Worm (Caenorhabditis elegans) whole organism, late embryonic: ENCODE measurements around the gene Y11D7A.3.
"Not testable (repeated sequence)": the region's sequence is repeated elsewhere in the genome, so short reads cannot be mapped to it uniquely, and the experiment has no call there.

ENCODE experiments used
- C08G9.2 ChIP-seq: sonication (generic microtip); optimal IDR thresholded peaks from 2 replicates; lab custom pipeline; 2016; ENCODE audit warnings: mild to moderate bottlenecking, missing genetic modification characterization, moderate library complexity, missing compliant biosample characterization
- F13H6.1 ChIP-seq: sonication (generic microtip); optimal IDR thresholded peaks from 2 replicates; lab custom pipeline; 2016; ENCODE audit warnings: missing genetic modification characterization, missing compliant biosample characterization
- K09A11.1 ChIP-seq: sonication (generic microtip); optimal IDR thresholded peaks from 2 replicates; lab custom pipeline; 2017; ENCODE audit warnings: antibody characterized with exemption, mild to moderate bottlenecking, missing genetic modification characterization, missing compliant biosample characterization; ENCODE audit not compliant: insufficient read depth
- T23F11.4 ChIP-seq: fragments of 200-800 bp; sonication (Bioruptor generic); optimal IDR thresholded peaks from 2 replicates; lab custom pipeline; 2018; ENCODE audit warnings: mild to moderate bottlenecking, missing genetic modification characterization, missing compliant biosample characterization
- ahr-1 ChIP-seq: sonication (generic microtip); optimal IDR thresholded peaks from 2 replicates; lab custom pipeline; 2016; ENCODE audit warnings: missing genetic modification characterization, missing compliant biosample characterization
- ama-1 ChIP-seq: fragments of 150-350 bp; optimal IDR thresholded peaks from 2 replicates; lab custom pipeline; 2014
- ceh-14 ChIP-seq: sonication (generic microtip); optimal IDR thresholded peaks from 2 replicates; lab custom pipeline; 2016; ENCODE audit warnings: missing genotype, missing genetic modification characterization, missing compliant biosample characterization
- ceh-18 ChIP-seq: sonication (generic microtip); optimal IDR thresholded peaks from 2 replicates; lab custom pipeline; 2016; ENCODE audit warnings: missing genetic modification characterization, missing compliant biosample characterization
- ceh-19 ChIP-seq: fragments of 200-800 bp; sonication (Bioruptor generic); optimal IDR thresholded peaks from 2 replicates; lab custom pipeline; 2018; ENCODE audit warnings: mild to moderate bottlenecking, missing genetic modification characterization, missing compliant biosample characterization
- ceh-2 ChIP-seq: sonication (generic microtip); optimal IDR thresholded peaks from 2 replicates; lab custom pipeline; 2016; ENCODE audit warnings: missing genotype, missing genetic modification characterization, missing compliant biosample characterization
- ceh-24 ChIP-seq: sonication (generic microtip); optimal IDR thresholded peaks from 2 replicates; lab custom pipeline; 2016; ENCODE audit warnings: mild to moderate bottlenecking, missing genetic modification characterization, missing compliant biosample characterization
- ceh-30 ChIP-seq: fragments of 150-350 bp; optimal IDR thresholded peaks from 2 replicates; lab custom pipeline; 2014; ENCODE audit warnings: missing biosample characterization, missing genetic modification characterization
- ceh-31 ChIP-seq: sonication (generic microtip); optimal IDR thresholded peaks from 2 replicates; lab custom pipeline; 2016; ENCODE audit warnings: missing genetic modification characterization, missing compliant biosample characterization
- ceh-34 ChIP-seq: sonication (generic microtip); optimal IDR thresholded peaks from 2 replicates; lab custom pipeline; 2016; ENCODE audit warnings: mild to moderate bottlenecking, missing genetic modification characterization, missing compliant biosample characterization
- ceh-45 ChIP-seq: fragments of 200-800 bp; sonication (Bioruptor generic); IDR thresholded peaks from 2 replicates; pipeline ENCODE4 v1.3.6; 2022; ENCODE audit warnings: missing genetic modification reagents, missing genetic modification characterization, missing compliant biosample characterization
- ceh-48 ChIP-seq: sonication (generic microtip); optimal IDR thresholded peaks from 2 replicates; lab custom pipeline; 2016; ENCODE audit warnings: missing genetic modification characterization, inconsistent platforms, missing compliant biosample characterization
- ceh-6 ChIP-seq: fragments of 200-800 bp; sonication (Bioruptor generic); optimal IDR thresholded peaks from 2 replicates; lab custom pipeline; 2018; ENCODE audit warnings: mild to moderate bottlenecking, missing genetic modification characterization, missing compliant biosample characterization
- dmd-4 ChIP-seq: sonication (generic microtip); optimal IDR thresholded peaks from 2 replicates; lab custom pipeline; 2016; ENCODE audit warnings: borderline replicate concordance, missing genetic modification characterization, missing compliant biosample characterization
- elt-2 ChIP-seq: sonication (generic microtip); optimal IDR thresholded peaks from 2 replicates; lab custom pipeline; 2016; ENCODE audit warnings: missing genetic modification reagents, missing genetic modification characterization, missing compliant biosample characterization
- ets-4 ChIP-seq: sonication (generic microtip); optimal IDR thresholded peaks from 2 replicates; lab custom pipeline; 2016; ENCODE audit warnings: missing genetic modification characterization, missing compliant biosample characterization
- eyg-1 ChIP-seq: sonication (generic microtip); optimal IDR thresholded peaks from 2 replicates; lab custom pipeline; 2016; ENCODE audit warnings: missing genotype, missing genetic modification characterization, missing compliant biosample characterization
- fax-1 ChIP-seq: sonication (generic microtip); optimal IDR thresholded peaks from 2 replicates; lab custom pipeline; 2016; ENCODE audit warnings: missing genotype, missing genetic modification characterization, missing compliant biosample characterization
- fkh-10 ChIP-seq: fragments of 150-350 bp; optimal IDR thresholded peaks from 2 replicates; lab custom pipeline; 2014; ENCODE audit warnings: missing biosample characterization, missing genetic modification reagents, missing genetic modification characterization
- fkh-6 ChIP-seq: sonication (generic microtip); optimal IDR thresholded peaks from 2 replicates; lab custom pipeline; 2016; ENCODE audit warnings: missing genetic modification characterization, missing compliant biosample characterization
- hlh-13 ChIP-seq: fragments of 200-800 bp; sonication (Bioruptor generic); optimal IDR thresholded peaks from 2 replicates; lab custom pipeline; 2018; ENCODE audit warnings: mild to moderate bottlenecking, missing genetic modification characterization, missing compliant biosample characterization
- hlh-15 ChIP-seq: sonication (generic microtip); optimal IDR thresholded peaks from 2 replicates; lab custom pipeline; 2016; ENCODE audit warnings: missing genetic modification characterization, missing compliant biosample characterization
- hlh-30 ChIP-seq: sonication (generic microtip); optimal IDR thresholded peaks from 2 replicates; lab custom pipeline; 2017; ENCODE audit warnings: antibody characterized with exemption, missing genetic modification characterization, missing compliant biosample characterization; ENCODE audit not compliant: insufficient read depth
- hlh-6 ChIP-seq: sonication (generic microtip); optimal IDR thresholded peaks from 2 replicates; lab custom pipeline; 2016; ENCODE audit warnings: missing genotype, missing genetic modification characterization, missing compliant biosample characterization
- hlh-8 ChIP-seq: sonication (generic microtip); optimal IDR thresholded peaks from 2 replicates; lab custom pipeline; 2016; ENCODE audit warnings: missing genotype, missing genetic modification characterization, missing compliant biosample characterization
- lin-11 ChIP-seq: fragments of 200-800 bp; sonication (Bioruptor generic); optimal IDR thresholded peaks from 2 replicates; lab custom pipeline; 2018; ENCODE audit warnings: mild to moderate bottlenecking, missing genetic modification characterization, missing compliant biosample characterization
- madf-2 ChIP-seq: sonication (generic microtip); optimal IDR thresholded peaks from 2 replicates; lab custom pipeline; 2017; ENCODE audit warnings: missing genetic modification characterization, missing compliant biosample characterization
- mec-3 ChIP-seq: sonication (generic microtip); optimal IDR thresholded peaks from 2 replicates; lab custom pipeline; 2016; ENCODE audit warnings: borderline replicate concordance, missing genetic modification characterization, missing compliant biosample characterization
- nfya-1 ChIP-seq: sonication (generic microtip); optimal IDR thresholded peaks from 2 replicates; lab custom pipeline; 2017; ENCODE audit warnings: missing genetic modification characterization, mild to moderate bottlenecking, missing compliant biosample characterization, antibody characterized with exemption, moderate library complexity
- nhr-11 ChIP-seq: fragments of 150-350 bp; optimal IDR thresholded peaks from 2 replicates; lab custom pipeline; 2014; ENCODE audit warnings: missing biosample characterization, missing genetic modification characterization
- nhr-232 ChIP-seq: sonication (generic microtip); optimal IDR thresholded peaks from 2 replicates; lab custom pipeline; 2016; ENCODE audit warnings: missing genetic modification characterization, missing compliant biosample characterization
- odd-2 ChIP-seq: sonication (generic microtip); optimal IDR thresholded peaks from 2 replicates; lab custom pipeline; 2017; ENCODE audit warnings: antibody characterized with exemption, mild to moderate bottlenecking, missing genetic modification characterization, missing compliant biosample characterization
- pag-3 ChIP-seq: sonication (generic microtip); optimal IDR thresholded peaks from 2 replicates; lab custom pipeline; 2016; ENCODE audit warnings: missing compliant biosample characterization, missing genetic modification characterization, borderline replicate concordance
- pha-2 ChIP-seq: sonication (generic microtip); optimal IDR thresholded peaks from 2 replicates; lab custom pipeline; 2017; ENCODE audit warnings: mild to moderate bottlenecking, missing genetic modification characterization, missing compliant biosample characterization
- pha-4 ChIP-seq: fragments of 150-350 bp; optimal IDR thresholded peaks from 2 replicates; lab custom pipeline; 2018; ENCODE audit warnings: missing biosample characterization, missing genetic modification reagents, missing genetic modification characterization
- pros-1 ChIP-seq: fragments of 150-350 bp; optimal IDR thresholded peaks from 2 replicates; lab custom pipeline; 2014; ENCODE audit warnings: missing biosample characterization, missing genetic modification reagents, missing genetic modification characterization
- ref-2 ChIP-seq: sonication (generic microtip); optimal IDR thresholded peaks from 2 replicates; lab custom pipeline; 2016; ENCODE audit warnings: missing genetic modification characterization, missing compliant biosample characterization
- sdc-2 ChIP-seq: sonication (generic microtip); optimal IDR thresholded peaks from 2 replicates; lab custom pipeline; 2016; ENCODE audit warnings: missing genotype, missing genetic modification characterization, missing compliant biosample characterization
- syd-9 ChIP-seq: sonication (generic microtip); optimal IDR thresholded peaks from 2 replicates; lab custom pipeline; 2016; ENCODE audit warnings: mild to moderate bottlenecking, missing genetic modification characterization, moderate library complexity, missing compliant biosample characterization
- tbx-2 ChIP-seq: sonication (generic microtip); optimal IDR thresholded peaks from 2 replicates; lab custom pipeline; 2016; ENCODE audit warnings: missing genetic modification characterization, missing compliant biosample characterization
- ttx-3 ChIP-seq: sonication (generic microtip); optimal IDR thresholded peaks from 2 replicates; lab custom pipeline; 2016; ENCODE audit warnings: missing genetic modification reagents, missing genetic modification characterization, missing compliant biosample characterization
- unc-42 ChIP-seq: sonication (generic microtip); optimal IDR thresholded peaks from 2 replicates; lab custom pipeline; 2016; ENCODE audit warnings: missing genotype, missing genetic modification characterization, missing compliant biosample characterization
- ztf-16 ChIP-seq: sonication (generic microtip); optimal IDR thresholded peaks from 2 replicates; lab custom pipeline; 2017; ENCODE audit warnings: missing genetic modification characterization, missing compliant biosample characterization

The Y11D7A.3 gene

ce11 chrIV:9191183-9191582 is 41.7 kb upstream of the Y11D7A.3 start (continued):
- TF ChIP-seq eyg-1 (tag; lab: Kevin White, UChicago) (peak; percentile 92), nhr-11 (tag; lab: Kevin White, UChicago) (no peak), ceh-19 (GFP tag; lab: Kevin White, UChicago) (peak; percentile 93), hlh-8 (tag; lab: Kevin White, UChicago) (peak; percentile 83), ceh-30 (tag; lab: Kevin White, UChicago) (peak; percentile 75), ztf-16 (peak; percentile 94), ahr-1 (tag; lab: Kevin White, UChicago) (peak; percentile 72), ama-1 (no peak), elt-2 (tag; lab: Kevin White, UChicago) (peak; percentile 96), odd-2 (peak; percentile 55), C08G9.2 (tag; lab: Kevin White, UChicago) (peak; percentile 85), ceh-45 (GFP tag; lab: Robert Waterston, UW) (peak; percentile 88), nhr-232 (tag; lab: Kevin White, UChicago) (peak; percentile 90), ets-4 (peak; percentile 36), syd-9 (tag; lab: Kevin White, UChicago) (peak; percentile 96), ceh-6 (GFP tag; lab: Kevin White, UChicago) (peak; percentile 96), fkh-10 (no peak), hlh-13 (GFP tag; lab: Kevin White, UChicago) (peak; percentile 92), ceh-48 (tag; lab: Kevin White, UChicago) (peak; percentile 84), F13H6.1 (tag; lab: Kevin White, UChicago) (peak; percentile 85), ttx-3 (tag; lab: Kevin White, UChicago) (peak; percentile 94), ceh-24 (tag; lab: Kevin White, UChicago) (peak; percentile 65), mec-3 (tag; lab: Kevin White, UChicago) (peak; percentile 61), ref-2 (peak; percentile 88), T23F11.4 (GFP tag; lab: Kevin White, UChicago) (peak; percentile 94), hlh-30 (tag; lab: Kevin White, UChicago) (peak; percentile 53), ceh-34 (tag; lab: Kevin White, UChicago) (peak; percentile 94), madf-2 (tag; lab: Kevin White, UChicago) (peak; percentile 89), hlh-15 (peak; percentile 86)

DNA sequence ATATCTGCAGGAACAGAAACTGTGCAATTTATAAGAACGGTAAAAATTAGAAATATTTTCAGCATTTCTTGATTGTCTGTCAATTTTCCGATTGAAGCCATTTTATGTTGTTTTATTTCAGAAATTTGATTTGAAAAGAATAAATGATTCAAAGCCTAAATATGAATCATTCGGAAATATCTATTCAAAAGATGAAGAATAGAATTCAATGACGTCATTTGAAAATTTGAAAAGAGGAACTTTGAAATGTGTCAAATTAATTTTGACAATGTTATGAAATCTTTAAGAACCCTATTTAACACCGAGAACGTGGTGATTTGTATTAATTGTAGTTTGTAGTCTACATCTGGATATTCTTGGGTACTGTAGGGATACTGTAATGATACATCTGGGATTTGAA is 40.4 kb upstream of the Y11D7A.3 start, which contains the start of gene C46C2.5:
C46C2.5 (minus strand) TSS at position 101 of the 400 bp plus-strand sequence.
- no peak for TF ChIP-seq K09A11.1

DNA sequence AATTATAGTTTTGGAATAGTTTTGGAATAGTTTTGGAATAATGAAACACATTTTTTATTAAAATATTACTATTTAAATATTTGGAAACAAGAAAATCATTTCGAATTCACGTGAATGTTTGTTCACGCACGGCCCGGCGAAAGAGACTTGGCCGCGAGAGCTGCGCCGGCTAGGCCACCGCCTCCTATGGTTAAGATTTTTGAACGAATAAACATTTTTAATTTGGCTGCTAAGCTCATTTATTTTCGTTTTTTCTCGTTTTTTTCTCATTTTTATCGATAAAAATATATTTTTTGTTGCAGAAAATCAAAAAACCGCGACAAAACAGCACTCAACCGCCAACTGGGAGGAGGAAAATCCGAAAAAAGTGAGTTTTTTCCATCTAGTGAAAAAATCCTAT is 38.4 kb upstream of the Y11D7A.3 start, which contains the start of gene C46C2.7:
C46C2.7 (plus strand) TSS at position 301 of the 400 bp plus-strand sequence.
- not testable (repeated sequence) for TF ChIP-seq syd-9 (tag; lab: Kevin White, UChicago); ets-4; pag-3 (tag; lab: Kevin White, UChicago)
- TF ChIP-seq, all 69 proteins: peak for 0; not testable (repeated sequence) for 69

DNA sequence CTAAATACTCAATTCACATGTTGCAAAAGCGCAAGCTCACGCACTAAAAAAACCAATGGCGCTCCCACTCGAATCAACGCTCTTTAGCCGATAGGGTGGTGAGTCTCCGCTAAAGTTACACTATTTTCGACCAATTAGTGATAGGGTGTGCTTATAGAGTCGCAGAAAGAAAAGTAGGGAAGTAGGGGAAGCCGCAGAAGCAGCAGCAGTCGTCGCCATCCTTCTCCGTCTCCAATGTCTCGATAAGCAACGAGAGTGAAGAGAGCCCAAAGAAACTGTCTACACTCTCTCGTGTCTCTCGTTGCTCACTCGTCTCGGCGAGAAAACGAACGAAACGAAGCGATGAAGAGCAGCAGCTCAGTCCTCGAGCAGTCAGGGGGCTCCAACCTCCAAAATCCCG is 36.1 kb upstream of the Y11D7A.3 start:
- TF ChIP-seq pag-3 (tag; lab: Kevin White, UChicago) (no peak), madf-2 (tag; lab: Kevin White, UChicago) (no peak), ceh-31 (tag; lab: Kevin White, UChicago) (peak; percentile 51), fax-1 (no peak), elt-2 (tag; lab: Kevin White, UChicago) (peak; percentile 7), ets-4 (no peak), dmd-4 (tag; lab: Kevin White, UChicago) (no peak), tbx-2 (tag; lab: Kevin White, UChicago) (peak; percentile 34), mec-3 (tag; lab: Kevin White, UChicago) (no peak), ceh-14 (tag; lab: Kevin White, UChicago) (peak; percentile 34), hlh-6 (tag; lab: Kevin White, UChicago) (no peak), pha-4 (tag; lab: Kevin White, UChicago) (no peak), ceh-2 (tag; lab: Kevin White, UChicago) (no peak), sdc-2 (tag; lab: Kevin White, UChicago) (peak; percentile 11), unc-42 (tag; lab: Kevin White, UChicago) (peak; percentile 68), fkh-6 (no peak), pros-1 (tag; lab: Kevin White, UChicago) (peak; percentile 64), ahr-1 (tag; lab: Kevin White, UChicago) (no peak), pha-2 (tag; lab: Kevin White, UChicago) (no peak), ceh-18 (tag; lab: Kevin White, UChicago) (peak; percentile 56), nfya-1 (peak; percentile 94), hlh-30 (tag; lab: Kevin White, UChicago) (peak; percentile 12), lin-11 (tag; lab: Kevin White, UChicago) (no peak)
